Worm (Caenorhabditis elegans): ENCODE data around the gene B0198.2.

ce11 chrX:12007905-12008466, 17.6 kb upstream of the B0198.2 start:
- TF ChIP-seq ztf-29 (GFP tag; IDR thresholded peaks at IDR 0.05): no peak
- TF ChIP-seq flt-1 (GFP tag; IDR thresholded peaks at IDR 0.05): no peak
- no peak for TF ChIP-seq med-1 (GFP tag; optimal IDR thresholded peaks at IDR 0.05; ENCODE audit: insufficient read depth)
- no peak for TF ChIP-seq ref-1 (GFP tag; conservative IDR thresholded peaks at IDR 0.05)
- no peak for TF ChIP-seq T22C8.4 (GFP tag; IDR thresholded peaks at IDR 0.05)
- no peak for TF ChIP-seq tab-1 (GFP tag; IDR thresholded peaks at IDR 0.05)
- no peak for TF ChIP-seq klf-2 (GFP tag; conservative IDR thresholded peaks at IDR 0.05)

Data from whole organism, midembryonic.